Worm (Caenorhabditis elegans) whole organism, early embryonic: ENCODE data around the gene spin-1.

Experiments
- B0310.2 ChIP-seq: sonication (generic microtip); optimal IDR thresholded peaks from 2 replicates; lab custom pipeline; 2016; ENCODE audit warnings: mild to moderate bottlenecking, missing genetic modification characterization, missing compliant biosample characterization
- F13C5.2 ChIP-seq: sonication (generic microtip); optimal IDR thresholded peaks from 2 replicates; lab custom pipeline; 2017; ENCODE audit warnings: mild to moderate bottlenecking, missing genetic modification characterization, inconsistent platforms, missing compliant biosample characterization
- aly-1 ChIP-seq: sonication (generic microtip); optimal IDR thresholded peaks from 2 replicates; lab custom pipeline; 2016; ENCODE audit warnings: missing genetic modification characterization, missing compliant biosample characterization
- ama-1 ChIP-seq: fragments of 150-350 bp; optimal IDR thresholded peaks from 2 replicates; lab custom pipeline; 2014
- ceh-13 ChIP-seq: fragments of 200-800 bp; sonication (Bioruptor generic); optimal IDR thresholded peaks from 2 replicates; lab custom pipeline; 2018; ENCODE audit warnings: mild to moderate bottlenecking, missing genetic modification characterization, missing compliant biosample characterization
- ceh-36 ChIP-seq: sonication (generic microtip); optimal IDR thresholded peaks from 2 replicates; lab custom pipeline; 2016; ENCODE audit warnings: missing genetic modification characterization, inconsistent platforms, missing compliant biosample characterization
- ets-7 ChIP-seq: sonication (generic microtip); optimal IDR thresholded peaks from 2 replicates; lab custom pipeline; 2016; ENCODE audit warnings: missing genotype, missing genetic modification characterization, missing compliant biosample characterization
- flt-1 ChIP-seq: fragments of 200-800 bp; sonication (Bioruptor generic); IDR thresholded peaks from 2 replicates; pipeline ENCODE4 v1.3.6; 2022; ENCODE audit warnings: missing genetic modification characterization, missing compliant biosample characterization
- hmbx-1 ChIP-seq: sonication (generic microtip); optimal IDR thresholded peaks from 2 replicates; lab custom pipeline; 2016; ENCODE audit warnings: mild to moderate bottlenecking, missing genetic modification characterization, missing compliant biosample characterization
- hmg-4 ChIP-seq: fragments of 200-800 bp; sonication (Bioruptor generic); optimal IDR thresholded peaks from 2 replicates; lab custom pipeline; 2018; ENCODE audit warnings: mild to moderate bottlenecking, missing genetic modification characterization, missing compliant biosample characterization
- hnd-1 ChIP-seq: sonication (generic microtip); optimal IDR thresholded peaks from 2 replicates; lab custom pipeline; 2016; ENCODE audit warnings: missing genetic modification characterization, missing compliant biosample characterization
- pes-1 ChIP-seq: fragments of 200-800 bp; sonication (Bioruptor generic); IDR thresholded peaks from 2 replicates; pipeline ENCODE4 v1.3.6; 2022; ENCODE audit warnings: missing genetic modification reagents, missing genetic modification characterization, missing compliant biosample characterization
- scrt-1 ChIP-seq: fragments of 200-800 bp; sonication (Bioruptor generic); IDR thresholded peaks from 2 replicates; pipeline ENCODE4 v1.3.6; 2022; ENCODE audit warnings: missing genetic modification characterization, missing compliant biosample characterization
- sea-1 ChIP-seq: fragments of 200-800 bp; sonication (Bioruptor generic); conservative IDR thresholded peaks from 2 replicates; pipeline ENCODE4 v1.3.6; 2022; ENCODE audit warnings: missing genetic modification characterization, missing compliant biosample characterization
- tbx-11 ChIP-seq: fragments of 200-800 bp; sonication (Bioruptor generic); IDR thresholded peaks from 2 replicates; pipeline ENCODE4 v1.3.6; 2022; ENCODE audit warnings: missing genetic modification characterization, missing compliant biosample characterization
- tbx-37 ChIP-seq: fragments of 200-800 bp; sonication (Bioruptor generic); conservative IDR thresholded peaks from 2 replicates; pipeline ENCODE4 v1.3.6; 2022; ENCODE audit warnings: missing genetic modification reagents, missing genetic modification characterization, missing compliant biosample characterization
- tra-4 ChIP-seq: sonication (generic microtip); optimal IDR thresholded peaks from 2 replicates; lab custom pipeline; 2017; ENCODE audit warnings: missing genetic modification characterization, missing compliant biosample characterization

spin-1 gene

DNA sequence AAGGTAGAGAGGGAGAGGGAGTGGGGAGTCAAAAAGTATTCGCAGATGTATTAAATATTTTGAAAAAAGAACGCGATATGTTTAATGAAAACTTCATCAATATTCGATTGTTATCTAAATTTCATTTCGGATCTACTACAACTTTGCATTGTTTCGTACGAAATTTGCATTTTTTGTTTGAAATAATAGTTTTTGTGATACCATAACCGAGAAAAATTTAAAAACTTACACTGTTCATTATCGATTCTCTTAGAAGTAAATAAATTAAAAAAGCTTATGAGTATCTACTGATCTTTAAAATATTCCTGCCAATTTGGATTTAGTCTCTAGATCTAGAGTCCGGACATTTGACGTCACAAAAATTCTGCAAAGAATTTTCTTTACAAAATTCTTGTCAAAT is 34.5 kb upstream of the spin-1 start, which contains the start of gene R07B7.9:
TSS of gene R07B7.9 (minus strand) at position 101 of the 400 bp plus-strand sequence.
- TF ChIP-seq sea-1 (GFP tag; lab: Robert Waterston, UW): no peak
- no peak for TF ChIP-seq tbx-11 (GFP tag; lab: Robert Waterston, UW)
- TF ChIP-seq hmg-4 (GFP tag; lab: Kevin White, UChicago): no peak
- TF ChIP-seq aly-1: no peak
- no peak for TF ChIP-seq scrt-1 (GFP tag; lab: Robert Waterston, UW)
- TF ChIP-seq B0310.2 (tag; lab: Kevin White, UChicago): no peak
- no peak for TF ChIP-seq F13C5.2 (tag; lab: Kevin White, UChicago)
- no peak for TF ChIP-seq ama-1 (lab: Kevin White, UChicago)
- TF ChIP-seq tra-4 (tag; lab: Kevin White, UChicago): no peak

DNA sequence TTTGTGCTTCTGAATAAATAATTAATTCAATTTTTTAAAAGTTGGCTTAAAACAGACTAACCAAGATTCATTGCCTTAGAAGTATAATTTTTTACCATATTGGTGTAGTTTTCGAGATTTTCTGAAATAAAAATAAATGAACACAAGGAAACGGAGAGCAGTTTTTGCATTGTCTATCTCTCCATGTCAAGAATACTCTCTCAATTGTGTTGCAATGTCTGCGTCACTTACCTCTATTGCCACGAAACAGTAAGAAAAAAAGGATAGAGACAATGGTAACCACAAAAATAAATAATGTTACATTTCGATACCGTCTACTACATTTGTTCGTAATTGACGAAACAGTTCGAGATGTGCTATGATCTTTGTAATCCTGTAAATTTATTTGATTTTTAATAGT is 31.9 kb upstream of the spin-1 start, which contains the start of gene R07B7.10:
TSS of gene R07B7.10 (plus strand) at position 285 of the 400 bp plus-strand sequence.
- TF ChIP-seq hmbx-1 (tag; lab: Kevin White, UChicago) (no peak), B0310.2 (tag; lab: Kevin White, UChicago) (no peak)

DNA sequence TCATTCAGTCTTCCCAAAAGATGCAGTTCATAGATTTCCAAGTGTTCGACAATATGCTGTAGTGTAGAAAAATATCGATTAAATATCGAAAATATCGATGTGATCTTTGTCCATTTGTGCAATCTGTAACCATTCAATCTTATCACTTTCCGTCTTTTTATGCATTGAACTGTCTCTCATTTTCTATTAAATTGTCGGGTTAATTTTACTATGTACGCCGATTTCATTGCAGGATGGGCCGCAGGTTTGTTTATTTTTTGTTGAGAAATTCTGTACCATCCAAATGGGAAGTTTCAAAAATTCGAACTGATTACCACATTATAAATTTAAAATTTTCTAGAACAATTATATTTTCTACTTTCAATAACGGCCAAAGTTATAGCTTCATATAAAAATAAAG is 30.6 kb upstream of the spin-1 start, which contains the start of gene R07B7.8:
TSS of gene R07B7.8 (minus strand) at position 101 of the 400 bp plus-strand sequence.
- TF ChIP-seq ama-1 (lab: Kevin White, UChicago): no peak
- TF ChIP-seq hnd-1 (tag; lab: Kevin White, UChicago): no peak
- TF ChIP-seq ceh-36 (tag; lab: Kevin White, UChicago): no peak
- TF ChIP-seq F13C5.2 (tag; lab: Kevin White, UChicago): no peak
- no peak for TF ChIP-seq aly-1
- no peak for TF ChIP-seq B0310.2 (tag; lab: Kevin White, UChicago)
- TF ChIP-seq flt-1 (GFP tag; lab: Robert Waterston, UW): no peak
- no peak for TF ChIP-seq ceh-13 (GFP tag; lab: Kevin White, UChicago)
- TF ChIP-seq tbx-37 (GFP tag; lab: Robert Waterston, UW): no peak
- no peak for TF ChIP-seq pes-1 (GFP tag; lab: Robert Waterston, UW)
- TF ChIP-seq tra-4 (tag; lab: Kevin White, UChicago): no peak
- no peak for TF ChIP-seq sea-1 (GFP tag; lab: Robert Waterston, UW)
- no peak for TF ChIP-seq scrt-1 (GFP tag; lab: Robert Waterston, UW)

DNA sequence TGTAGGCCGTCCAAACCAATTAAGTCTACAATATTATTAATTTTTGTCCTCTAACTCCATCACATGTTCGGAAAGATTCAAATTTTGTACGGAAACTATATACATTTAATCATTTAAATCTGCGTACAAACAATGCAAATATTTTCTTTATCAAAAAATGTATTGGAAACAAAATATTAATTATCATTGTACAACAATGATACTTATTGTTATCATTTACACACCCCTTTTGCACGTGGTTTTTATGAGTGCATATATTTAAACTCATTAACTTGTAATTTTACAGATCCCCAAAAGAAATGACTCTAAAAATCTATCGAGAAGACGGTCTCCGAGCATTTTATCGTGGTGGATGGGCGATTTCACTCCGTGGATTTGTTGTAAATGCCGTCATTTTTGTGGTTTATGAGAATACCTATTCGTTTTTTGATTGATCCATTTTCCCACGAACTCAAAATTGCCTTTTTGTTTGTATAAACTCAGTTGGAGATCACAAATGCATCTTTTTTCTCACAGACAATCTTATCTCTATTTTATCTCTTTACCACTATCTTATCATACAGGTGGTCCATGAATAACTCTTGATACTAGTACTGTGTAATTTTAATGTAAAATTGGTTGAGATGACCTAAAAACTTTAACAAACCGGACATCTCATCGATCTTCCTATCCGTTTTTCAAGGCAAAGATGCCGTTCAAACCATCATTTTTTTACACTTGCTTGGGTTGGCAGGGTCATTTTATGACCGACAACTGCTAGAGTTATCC is 28.7 kb upstream of the spin-1 start:
- no peak for TF ChIP-seq flt-1 (GFP tag; lab: Robert Waterston, UW)
- TF ChIP-seq scrt-1 (GFP tag; lab: Robert Waterston, UW): no peak
- TF ChIP-seq F13C5.2 (tag; lab: Kevin White, UChicago): no peak
- TF ChIP-seq sea-1 (GFP tag; lab: Robert Waterston, UW): no peak
- TF ChIP-seq ceh-13 (GFP tag; lab: Kevin White, UChicago): no peak
- no peak for TF ChIP-seq B0310.2 (tag; lab: Kevin White, UChicago)
- TF ChIP-seq aly-1: no peak
- no peak for TF ChIP-seq tbx-37 (GFP tag; lab: Robert Waterston, UW)
- TF ChIP-seq pes-1 (GFP tag; lab: Robert Waterston, UW): no peak
- no peak for TF ChIP-seq hmg-4 (GFP tag; lab: Kevin White, UChicago)

DNA sequence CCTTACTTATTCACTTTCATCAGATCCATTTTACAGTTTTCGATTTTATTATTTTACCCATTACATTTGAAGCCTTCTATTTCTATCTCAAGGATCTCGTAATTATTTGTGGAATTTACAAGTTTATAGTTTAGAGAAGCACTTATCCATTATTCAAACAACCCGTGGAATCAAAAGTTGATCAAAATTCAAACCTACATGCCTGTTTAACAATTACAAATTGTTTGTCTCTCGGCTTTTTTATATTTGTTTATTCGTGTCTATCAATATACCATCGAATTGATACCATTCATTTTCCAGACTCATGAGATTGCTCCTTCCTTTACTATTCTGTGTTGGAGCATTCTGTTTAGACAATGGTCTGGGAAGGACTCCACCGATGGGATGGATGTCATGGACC is 27.9 kb upstream of the spin-1 start, which contains the start of gene gana-1:
TSS of gene gana-1 (plus strand) at position 301 of the 400 bp plus-strand sequence.
- no peak for TF ChIP-seq B0310.2 (tag; lab: Kevin White, UChicago)
- TF ChIP-seq tbx-37 (GFP tag; lab: Robert Waterston, UW): no peak
- no peak for TF ChIP-seq tbx-11 (GFP tag; lab: Robert Waterston, UW)
- no peak for TF ChIP-seq hmbx-1 (tag; lab: Kevin White, UChicago)
- TF ChIP-seq hmg-4 (GFP tag; lab: Kevin White, UChicago): no peak
- no peak for TF ChIP-seq ceh-13 (GFP tag; lab: Kevin White, UChicago)
- no peak for TF ChIP-seq hnd-1 (tag; lab: Kevin White, UChicago)
- no peak for TF ChIP-seq ets-7 (tag; lab: Kevin White, UChicago)
- TF ChIP-seq scrt-1 (GFP tag; lab: Robert Waterston, UW): no peak
- no peak for TF ChIP-seq sea-1 (GFP tag; lab: Robert Waterston, UW)
- no peak for TF ChIP-seq flt-1 (GFP tag; lab: Robert Waterston, UW)
- TF ChIP-seq aly-1: no peak
- no peak for TF ChIP-seq F13C5.2 (tag; lab: Kevin White, UChicago)
- TF ChIP-seq pes-1 (GFP tag; lab: Robert Waterston, UW): no peak
- no peak for TF ChIP-seq tra-4 (tag; lab: Kevin White, UChicago)
- TF ChIP-seq ama-1 (lab: Kevin White, UChicago): no peak

DNA sequence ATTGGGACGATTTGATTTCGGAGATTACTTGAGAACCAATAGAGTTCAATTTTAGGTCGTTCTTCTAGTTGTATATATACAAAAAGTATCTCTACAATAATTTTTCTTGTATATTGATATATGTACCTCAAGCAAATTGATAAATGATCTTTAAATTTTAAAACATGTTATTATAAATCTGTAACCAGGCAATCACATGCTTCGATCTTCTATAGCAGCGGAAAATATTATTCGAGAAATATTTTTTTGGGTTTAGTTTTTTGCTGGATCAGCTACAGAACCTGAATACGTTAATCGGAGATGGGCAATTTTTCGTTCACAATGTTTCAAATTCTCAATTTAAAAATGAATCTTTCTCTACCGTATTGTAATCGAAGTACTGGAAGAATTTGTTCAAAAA is 26.0 kb upstream of the spin-1 start, which contains the start of gene R07B7.12:
TSS of gene R07B7.12 (plus strand) at position 301 of the 400 bp plus-strand sequence.
- no peak for TF ChIP-seq pes-1 (GFP tag; lab: Robert Waterston, UW)

DNA sequence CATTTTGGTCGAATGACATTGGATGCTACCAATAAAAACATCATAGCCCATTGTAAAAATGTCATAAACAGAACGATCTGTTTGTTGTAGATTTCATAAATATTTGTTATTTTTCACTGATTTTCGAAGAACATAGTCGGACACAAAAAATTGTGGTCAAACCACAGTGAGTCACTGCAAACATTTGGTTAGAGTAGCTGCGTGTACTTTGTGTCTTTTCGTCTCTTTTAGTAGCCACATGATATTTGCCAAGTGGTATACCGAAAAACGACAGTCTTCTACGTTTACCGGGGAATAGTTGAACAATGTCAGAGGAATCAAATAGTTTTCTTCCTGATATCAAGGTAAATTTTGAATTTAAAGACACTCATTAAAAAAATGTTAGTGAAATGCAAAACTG is 23.0 kb upstream of the spin-1 start, which contains the start of gene nhr-206:
TSS of gene nhr-206 (plus strand) at position 248 of the 400 bp plus-strand sequence.
- TF ChIP-seq tra-4 (tag; lab: Kevin White, UChicago) (no peak), sea-1 (GFP tag; lab: Robert Waterston, UW) (no peak), aly-1 (no peak), tbx-37 (GFP tag; lab: Robert Waterston, UW) (no peak), ets-7 (tag; lab: Kevin White, UChicago) (no peak), F13C5.2 (tag; lab: Kevin White, UChicago) (no peak), ama-1 (lab: Kevin White, UChicago) (no peak), hnd-1 (tag; lab: Kevin White, UChicago) (no peak)
